Fruit fly (Drosophila melanogaster) whole organism, embryonic: ENCODE data around the gene TyrRS.

ENCODE experiments used
- Ada2b ChIP-seq: fragments of 200-800 bp; sonication (Bioruptor generic); IDR thresholded peaks from 2 replicates; pipeline ENCODE4 v1.3.6; 2022; ENCODE audit warnings: missing biosample characterization, missing genetic modification characterization
- Bteb2 ChIP-seq: fragments of 200-800 bp; sonication (Bioruptor generic); optimal IDR thresholded peaks from 2 replicates; lab custom pipeline; 2016; ENCODE audit warnings: missing biosample characterization, missing genetic modification characterization
- CG10267 ChIP-seq: fragments of 200-800 bp; sonication (Bioruptor generic); optimal IDR thresholded peaks from 2 replicates; lab custom pipeline; 2018; ENCODE audit warnings: missing biosample characterization, mild to moderate bottlenecking, missing genetic modification characterization, moderate library complexity
- CG10565 ChIP-seq: fragments of 200-800 bp; sonication (Bioruptor generic); optimal IDR thresholded peaks from 3 replicates; lab custom pipeline; 2016; ENCODE audit warnings: missing biosample characterization, mild to moderate bottlenecking, missing genetic modification characterization
- CG13894 ChIP-seq: fragments of 200-800 bp; sonication (Bioruptor generic); optimal IDR thresholded peaks from 3 replicates; lab custom pipeline; 2018; ENCODE audit warnings: missing biosample characterization, mild to moderate bottlenecking, missing genetic modification characterization, moderate library complexity
- CG14050 ChIP-seq: fragments of 200-800 bp; sonication (Bioruptor generic); IDR thresholded peaks from 3 replicates; pipeline ENCODE4 v1.3.6; 2022; ENCODE audit warnings: missing biosample characterization, missing genetic modification characterization
- CG14441 ChIP-seq: fragments of 200-800 bp; sonication (Bioruptor generic); IDR thresholded peaks from 2 replicates; pipeline ENCODE4 v1.3.6; 2022; ENCODE audit warnings: missing biosample characterization, missing genetic modification characterization
- CG14710 ChIP-seq: fragments of 200-800 bp; sonication (Bioruptor generic); optimal IDR thresholded peaks from 3 replicates; lab custom pipeline; 2019; ENCODE audit warnings: missing biosample characterization, mild to moderate bottlenecking, missing genetic modification characterization, moderate library complexity
- CG15269 ChIP-seq: fragments of 200-800 bp; sonication (Bioruptor generic); optimal IDR thresholded peaks from 2 replicates; lab custom pipeline; 2018; ENCODE audit warnings: missing biosample characterization, mild to moderate bottlenecking, missing genetic modification characterization, moderate library complexity
- CG1602 ChIP-seq: fragments of 200-800 bp; sonication (Bioruptor generic); optimal IDR thresholded peaks from 3 replicates; lab custom pipeline; 2016; ENCODE audit warnings: missing biosample characterization, missing genetic modification characterization
- CG17328 ChIP-seq: fragments of 200-800 bp; sonication (Bioruptor generic); IDR thresholded peaks from 2 replicates; pipeline ENCODE4 v1.3.6; 2022; ENCODE audit warnings: missing biosample characterization, missing genetic modification characterization
- CG18476 ChIP-seq: fragments of 200-800 bp; sonication (Bioruptor generic); optimal IDR thresholded peaks from 2 replicates; lab custom pipeline; 2016; ENCODE audit warnings: missing biosample characterization, mild to moderate bottlenecking, missing genetic modification characterization
- CG2129 ChIP-seq: fragments of 200-800 bp; sonication (Bioruptor generic); IDR thresholded peaks from 2 replicates; pipeline ENCODE4 v1.3.6; 2022; ENCODE audit warnings: missing biosample characterization, missing genetic modification characterization; ENCODE audit not compliant: partially characterized antibody
- CG2712 ChIP-seq: fragments of 200-800 bp; optimal IDR thresholded peaks from 3 replicates; lab custom pipeline; 2019; ENCODE audit warnings: missing biosample characterization, mild to moderate bottlenecking, missing genetic modification characterization, moderate library complexity
- CG4282 ChIP-seq: fragments of 200-800 bp; sonication (Bioruptor generic); optimal IDR thresholded peaks from 2 replicates; lab custom pipeline; 2016; ENCODE audit warnings: missing biosample characterization, missing genetic modification characterization
- CG6854 ChIP-seq: fragments of 200-800 bp; sonication (Bioruptor generic); optimal IDR thresholded peaks from 3 replicates; lab custom pipeline; 2017; ENCODE audit warnings: missing biosample characterization, mild to moderate bottlenecking, missing genetic modification characterization
- CG7745 ChIP-seq: fragments of 200-800 bp; sonication (Bioruptor generic); optimal IDR thresholded peaks from 2 replicates; lab custom pipeline; 2018; ENCODE audit warnings: missing biosample characterization, mild to moderate bottlenecking, missing genetic modification characterization, moderate library complexity
- CG8281 ChIP-seq: fragments of 200-800 bp; sonication (Bioruptor generic); optimal IDR thresholded peaks from 2 replicates; lab custom pipeline; 2018; ENCODE audit warnings: missing biosample characterization, mild to moderate bottlenecking, missing genetic modification characterization, moderate library complexity
- CG8388 ChIP-seq: fragments of 200-800 bp; sonication (Bioruptor generic); optimal IDR thresholded peaks from 2 replicates; lab custom pipeline; 2019; ENCODE audit warnings: missing biosample characterization, mild to moderate bottlenecking, missing genetic modification characterization, moderate library complexity
- CkIIα-i1 ChIP-seq: fragments of 200-800 bp; sonication (Bioruptor generic); IDR thresholded peaks from 2 replicates; pipeline ENCODE4 v1.3.6; 2022; ENCODE audit warnings: missing biosample characterization, missing genetic modification characterization
- Dek ChIP-seq: fragments of 200-800 bp; sonication (Bioruptor generic); optimal IDR thresholded peaks from 3 replicates; lab custom pipeline; 2019; ENCODE audit warnings: missing biosample characterization, mild to moderate bottlenecking, missing genetic modification characterization, moderate library complexity
- Dll ChIP-seq: fragments of 200-800 bp; sonication (Bioruptor generic); IDR thresholded peaks from 4 replicates; pipeline ENCODE4 v1.3.6; 2022; ENCODE audit warnings: missing biosample characterization, missing genetic modification characterization; ENCODE audit not compliant: partially characterized antibody
- Doc3 ChIP-seq: fragments of 200-800 bp; sonication (Bioruptor generic); IDR thresholded peaks from 3 replicates; pipeline ENCODE4 v1.3.6; 2022; ENCODE audit warnings: missing biosample characterization, missing genetic modification characterization; ENCODE audit not compliant: partially characterized antibody
- Dref ChIP-seq: fragments of 200-800 bp; sonication (Bioruptor generic); IDR thresholded peaks from 2 replicates; pipeline ENCODE4 v1.3.6; 2022; ENCODE audit warnings: missing biosample characterization, missing genetic modification characterization
- E2f2 ChIP-seq: fragments of 200-800 bp; sonication (Bioruptor generic); IDR thresholded peaks from 2 replicates; pipeline ENCODE4 v1.3.6; 2022; ENCODE audit warnings: missing biosample characterization, missing genetic modification characterization
- HLH4C ChIP-seq: fragments of 200-800 bp; sonication (Bioruptor generic); IDR thresholded peaks from 3 replicates; pipeline ENCODE4 v1.3.6; 2022; ENCODE audit warnings: missing biosample characterization, missing genetic modification characterization; ENCODE audit not compliant: partially characterized antibody
- HmgZ ChIP-seq: fragments of 200-800 bp; sonication (Bioruptor generic); optimal IDR thresholded peaks from 2 replicates; lab custom pipeline; 2018; ENCODE audit warnings: missing biosample characterization, mild to moderate bottlenecking, missing genetic modification characterization
- Mes4 ChIP-seq: fragments of 200-800 bp; sonication (Bioruptor generic); optimal IDR thresholded peaks from 2 replicates; lab custom pipeline; 2016; ENCODE audit warnings: missing biosample characterization, missing genetic modification characterization
- NC2β ChIP-seq: fragments of 200-800 bp; sonication (Bioruptor generic); optimal IDR thresholded peaks from 2 replicates; lab custom pipeline; 2016; ENCODE audit warnings: missing biosample characterization, missing genetic modification characterization
- Nf-YC ChIP-seq: fragments of 200-800 bp; optimal IDR thresholded peaks from 3 replicates; lab custom pipeline; 2019; ENCODE audit warnings: missing biosample characterization, mild to moderate bottlenecking, missing genetic modification characterization, moderate library complexity
- Rfx ChIP-seq: fragments of 200-800 bp; sonication (Bioruptor generic); IDR thresholded peaks from 2 replicates; pipeline ENCODE4 v1.3.6; 2022; ENCODE audit warnings: missing biosample characterization, missing genetic modification characterization
- Sox102F ChIP-seq: fragments of 200-800 bp; sonication (Bioruptor generic); optimal IDR thresholded peaks from 2 replicates; lab custom pipeline; 2018; ENCODE audit warnings: missing biosample characterization, mild to moderate bottlenecking, missing genetic modification characterization, moderate library complexity
- Xbp1 ChIP-seq: fragments of 200-800 bp; sonication (Bioruptor generic); optimal IDR thresholded peaks from 3 replicates; lab custom pipeline; 2016; ENCODE audit warnings: missing biosample characterization, mild to moderate bottlenecking, missing genetic modification characterization
- az2 ChIP-seq: fragments of 200-800 bp; sonication (Bioruptor generic); optimal IDR thresholded peaks from 3 replicates; lab custom pipeline; 2016; ENCODE audit warnings: missing biosample characterization, missing genetic modification characterization
- corto ChIP-seq: fragments of 200-800 bp; sonication (Bioruptor generic); optimal IDR thresholded peaks from 2 replicates; lab custom pipeline; 2016; ENCODE audit warnings: missing biosample characterization, mild to moderate bottlenecking, missing genetic modification characterization, moderate library complexity
- dysf ChIP-seq: fragments of 200-800 bp; sonication (Bioruptor generic); IDR thresholded peaks from 3 replicates; pipeline ENCODE4 v1.3.6; 2022; ENCODE audit warnings: missing biosample characterization, missing genetic modification characterization
- h ChIP-seq: fragments of >200 bp; optimal IDR thresholded peaks from 2 replicates; lab custom pipeline; 2017
- hb ChIP-seq: fragments of 200-800 bp; sonication (Bioruptor generic); IDR thresholded peaks from 3 replicates; pipeline ENCODE4 v1.3.6; 2022; ENCODE audit warnings: missing biosample characterization, missing genetic modification characterization; ENCODE audit not compliant: partially characterized antibody
- lilli ChIP-seq: fragments of 200-800 bp; sonication (Bioruptor generic); optimal IDR thresholded peaks from 3 replicates; lab custom pipeline; 2016; ENCODE audit warnings: missing biosample characterization, missing genetic modification characterization
- nerfin-2 ChIP-seq: fragments of 200-800 bp; sonication (Bioruptor generic); IDR thresholded peaks from 2 replicates; pipeline ENCODE4 v1.3.6; 2022; ENCODE audit warnings: missing biosample characterization, missing genetic modification characterization; ENCODE audit not compliant: partially characterized antibody
- nmo ChIP-seq: fragments of 200-800 bp; sonication (Bioruptor generic); optimal IDR thresholded peaks from 2 replicates; lab custom pipeline; 2018; ENCODE audit warnings: missing biosample characterization, mild to moderate bottlenecking, missing genetic modification characterization, moderate library complexity
- pan ChIP-seq, 4 experiments: fragments of >200 bp in 3 of 4; fragments of 200-800 bp in 1 of 4; sonication (Bioruptor generic) in 1 of 4; optimal IDR thresholded peaks in 3 of 4; IDR thresholded peaks in 1 of 4; 2 replicates each; pipeline versions ENCODE4 v1.3.6 to Lab custom; 2017 to 2022; ENCODE audit warnings: missing biosample characterization in 2 of 4, missing genetic modification characterization in 2 of 4, mixed read lengths in 1 of 4
- pzg ChIP-seq: fragments of 200-800 bp; sonication (Bioruptor generic); optimal IDR thresholded peaks from 3 replicates; lab custom pipeline; 2018; ENCODE audit warnings: missing biosample characterization, mild to moderate bottlenecking, missing genetic modification characterization, moderate library complexity
- sens ChIP-seq: fragments of 200-800 bp; sonication (Bioruptor generic); peaks from one replicate; lab custom pipeline; 2016; ENCODE audit warnings: missing biosample characterization, missing genetic modification characterization
- tio ChIP-seq: fragments of 200-800 bp; sonication (Bioruptor generic); optimal IDR thresholded peaks from 2 replicates; lab custom pipeline; 2017; ENCODE audit warnings: missing biosample characterization, missing genetic modification characterization, inconsistent platforms
- tll ChIP-seq, 2 experiments: fragments of 200-800 bp in 1 of 2; fragments of >200 bp in 1 of 2; sonication (Bioruptor generic) in 1 of 2; optimal IDR thresholded peaks; 2 replicates each; lab custom pipeline; 2017 to 2019; ENCODE audit warnings: missing biosample characterization in 2 of 2, missing genetic modification characterization in 2 of 2, mild to moderate bottlenecking in 1 of 2, moderate library complexity in 1 of 2
- vnd ChIP-seq: fragments of 200-800 bp; sonication (Bioruptor generic); IDR thresholded peaks from 3 replicates; pipeline ENCODE4 v1.3.6; 2022; ENCODE audit warnings: missing biosample characterization, missing genetic modification characterization; ENCODE audit not compliant: partially characterized antibody
- wdn ChIP-seq: fragments of 200-800 bp; sonication (Bioruptor generic); IDR thresholded peaks from 2 replicates; pipeline ENCODE4 v1.3.6; 2022; ENCODE audit warnings: missing biosample characterization, missing genetic modification characterization

The TyrRS gene

DNA sequence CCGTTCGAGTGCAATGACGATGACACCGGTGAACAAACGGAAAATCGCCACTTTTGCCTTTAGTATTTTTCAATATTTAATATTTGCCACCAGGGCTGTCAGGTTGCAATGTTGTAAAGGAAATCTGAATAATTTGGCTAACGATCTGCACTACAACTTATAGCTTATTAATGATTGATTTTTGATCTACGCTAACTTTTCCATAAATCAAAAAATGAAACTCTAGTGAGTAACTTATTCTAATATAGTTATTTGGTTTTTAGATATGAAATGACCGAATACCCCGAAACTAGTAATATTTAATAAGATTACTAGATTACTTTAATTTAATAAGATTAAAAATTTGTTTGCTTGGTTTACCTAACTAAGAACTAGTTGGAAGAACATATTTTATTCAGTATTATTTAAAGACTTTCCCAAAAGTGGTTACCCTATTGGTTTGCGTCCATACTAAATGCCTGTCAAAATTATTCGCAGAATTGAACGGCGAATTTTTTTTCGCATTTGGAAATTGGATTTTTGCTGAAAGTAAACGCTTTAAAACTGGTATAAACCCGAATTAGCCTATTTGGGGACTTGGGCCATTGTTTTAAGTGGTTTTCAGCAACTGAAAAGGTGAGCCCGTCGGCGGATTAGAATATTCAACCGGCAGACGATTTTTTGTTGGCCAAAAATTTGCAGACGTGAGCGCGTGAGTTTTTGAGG, 33.1 kb downstream of the TyrRS start, which contains the start of the genes Agpat3 and RAF2 (continued):
- TF ChIP-seq nerfin-2 (GFP tag; lab: Robert Waterston, UW) (no peak), CG15269 (tag; lab: Kevin White, UChicago) (peak; percentile 66), wdn (GFP tag; lab: Robert Waterston, UW) (peak; percentile 44; the same call in 1 of the 2 replicates), Dll (GFP tag; lab: Robert Waterston, UW) (no peak), Nf-YC (tag; lab: Kevin White, UChicago) (peak; percentile 13), CG6854 (no peak), pan (optimal IDR thresholded peaks at IDR 0.05; lab: Kevin White, UChicago) (no peak), pan (GFP tag; optimal IDR thresholded peaks at IDR 0.05 in 1 of 2, IDR thresholded peaks at IDR 0.05 in 1 of 2) (peak in 1 of 2 experiments; percentile 5), dysf (GFP tag; lab: Robert Waterston, UW) (peak; percentile 56; the same call in 1 of the 3 replicates), CG1602 (GFP tag; lab: Kevin White, UChicago) (peak; percentile 64), sens (GFP tag; lab: Kevin White, UChicago) (peak; percentile 38), CG14441 (GFP tag; lab: Robert Waterston, UW) (peak; percentile 62; the same call in 1 of the 2 replicates), corto (GFP tag; lab: Kevin White, UChicago) (peak; percentile 11), CG14050 (GFP tag; lab: Robert Waterston, UW) (no peak), vnd (no peak), CG13894 (tag; lab: Kevin White, UChicago) (peak; percentile 33), CG14710 (tag; lab: Kevin White, UChicago) (peak; percentile 76), Ada2b (GFP tag; lab: Robert Waterston, UW) (no peak), CG8281 (tag; lab: Kevin White, UChicago) (no peak), CkIIα-i1 (GFP tag; lab: Robert Waterston, UW) (no peak), CG2712 (tag; lab: Kevin White, UChicago) (peak; percentile 59), pzg (GFP tag; lab: Kevin White, UChicago) (peak; percentile 44), h (lab: Kevin White, UChicago) (no peak), CG2129 (GFP tag; lab: Robert Waterston, UW) (no peak), NC2β (GFP tag; lab: Kevin White, UChicago) (no peak), E2f2 (GFP tag; lab: Robert Waterston, UW) (peak; percentile 31; the same call in 1 of the 2 replicates), CG10267 (tag; lab: Kevin White, UChicago) (peak; percentile 54), CG18476 (GFP tag; lab: Kevin White, UChicago) (peak; percentile 14), HLH4C (no peak), hb (GFP tag; lab: Robert Waterston, UW) (no peak), Sox102F (GFP tag; lab: Kevin White, UChicago) (peak; percentile 46), Rfx (GFP tag; lab: Robert Waterston, UW) (peak; percentile 61), Bteb2 (GFP tag; lab: Kevin White, UChicago) (peak; percentile 18), Dek (tag; lab: Kevin White, UChicago) (peak; percentile 46), az2 (GFP tag; lab: Kevin White, UChicago) (peak; percentile 47), Mes4 (no peak), Dref (peak; percentile 11; the same call in 1 of the 2 replicates), CG17328 (peak; percentile 46), HmgZ (tag; lab: Kevin White, UChicago) (no peak), tll (GFP tag; optimal IDR thresholded peaks at IDR 0.05; lab: Kevin White, UChicago) (peak in 1 of 2 experiments; percentile 46), nmo (GFP tag; lab: Kevin White, UChicago) (peak; percentile 85), CG4282 (GFP tag; lab: Kevin White, UChicago) (no peak), Xbp1 (peak; percentile 53), Doc3 (GFP tag; lab: Robert Waterston, UW) (no peak), CG10565 (GFP tag; lab: Kevin White, UChicago) (no peak), CG8388 (peak; percentile 21), CG7745 (peak; percentile 95), lilli (peak; percentile 56), tio (GFP tag; lab: Kevin White, UChicago) (peak; percentile 64)
